Fruit fly (Drosophila melanogaster) whole organism, prepupa: ENCODE data around the gene CG11663.

Experiments used
- CG10631 ChIP-seq: fragments of 200-800 bp; sonication (Bioruptor generic); optimal IDR thresholded peaks from 2 replicates; lab custom pipeline; 2016; ENCODE audit warnings: missing biosample characterization, missing genetic modification characterization
- CG10669 ChIP-seq: fragments of 200-800 bp; sonication (Bioruptor generic); optimal IDR thresholded peaks from 3 replicates; lab custom pipeline; 2018; ENCODE audit warnings: missing biosample characterization, mild to moderate bottlenecking, missing genetic modification characterization, moderate library complexity
- CG11762 ChIP-seq: fragments of 200-800 bp; sonication (Bioruptor generic); optimal IDR thresholded peaks from 3 replicates; lab custom pipeline; 2016; ENCODE audit warnings: missing biosample characterization, missing genetic modification characterization; ENCODE audit not compliant: insufficient read depth
- CG11902 ChIP-seq: fragments of 200-800 bp; sonication (Bioruptor generic); optimal IDR thresholded peaks from 3 replicates; lab custom pipeline; 2016; ENCODE audit warnings: missing biosample characterization, missing genetic modification characterization
- CG15336 ChIP-seq: fragments of 200-800 bp; sonication (Bioruptor generic); IDR thresholded peaks from 2 replicates; pipeline ENCODE4 v1.3.6; 2022; ENCODE audit warnings: missing biosample characterization, missing genetic modification characterization
- CG1621 ChIP-seq: fragments of 200-800 bp; sonication (Bioruptor generic); optimal IDR thresholded peaks from 3 replicates; lab custom pipeline; 2018; ENCODE audit warnings: missing biosample characterization, mild to moderate bottlenecking, missing genetic modification characterization
- CG16779 ChIP-seq: fragments of 200-800 bp; sonication (Bioruptor generic); optimal IDR thresholded peaks from 3 replicates; lab custom pipeline; 2017; ENCODE audit warnings: missing biosample characterization, mild to moderate bottlenecking, missing genetic modification characterization
- CG3032 ChIP-seq: fragments of 200-800 bp; optimal IDR thresholded peaks from 2 replicates; lab custom pipeline; 2019; ENCODE audit warnings: missing biosample characterization, mild to moderate bottlenecking, missing genetic modification characterization, moderate library complexity
- CG31627 ChIP-seq: fragments of 200-800 bp; sonication (Bioruptor generic); optimal IDR thresholded peaks from 3 replicates; lab custom pipeline; 2016; ENCODE audit warnings: missing biosample characterization, missing genetic modification characterization
- CG32006 ChIP-seq: fragments of 200-800 bp; sonication (Bioruptor generic); optimal IDR thresholded peaks from 3 replicates; lab custom pipeline; 2017; ENCODE audit warnings: missing biosample characterization, mild to moderate bottlenecking, missing genetic modification characterization
- CG34406 ChIP-seq: fragments of 200-800 bp; sonication (Bioruptor generic); optimal IDR thresholded peaks from 3 replicates; lab custom pipeline; 2016; ENCODE audit warnings: missing biosample characterization, missing genetic modification characterization
- CG4318 ChIP-seq: fragments of 200-800 bp; sonication (Bioruptor generic); optimal IDR thresholded peaks from 3 replicates; lab custom pipeline; 2017; ENCODE audit warnings: missing biosample characterization, mild to moderate bottlenecking, missing genetic modification characterization
- CG6163 ChIP-seq: fragments of 200-800 bp; sonication (Bioruptor generic); IDR thresholded peaks from 3 replicates; pipeline ENCODE4 v1.3.6; 2022; ENCODE audit warnings: missing biosample characterization, missing genetic modification characterization
- CG6276 ChIP-seq: fragments of 200-800 bp; sonication (Bioruptor generic); optimal IDR thresholded peaks from 2 replicates; lab custom pipeline; 2017; ENCODE audit warnings: missing biosample characterization, mild to moderate bottlenecking, missing genetic modification characterization
- CG6792 ChIP-seq: fragments of 200-800 bp; sonication (Bioruptor generic); optimal IDR thresholded peaks from 3 replicates; lab custom pipeline; 2016; ENCODE audit warnings: missing biosample characterization, missing genetic modification characterization
- CG6808 ChIP-seq: fragments of 200-800 bp; sonication (Bioruptor generic); optimal IDR thresholded peaks from 3 replicates; lab custom pipeline; 2017; ENCODE audit warnings: missing biosample characterization, missing genetic modification characterization, mild to moderate bottlenecking, moderate library complexity, missing genetic modification reagents
- CG6854 ChIP-seq: fragments of 200-800 bp; sonication (Bioruptor generic); optimal IDR thresholded peaks from 2 replicates; lab custom pipeline; 2017; ENCODE audit warnings: missing biosample characterization, mild to moderate bottlenecking, missing genetic modification characterization
- CG7368 ChIP-seq: fragments of 200-800 bp; sonication (Bioruptor generic); optimal IDR thresholded peaks from 3 replicates; lab custom pipeline; 2016; ENCODE audit warnings: missing biosample characterization, missing genetic modification characterization
- CG8319 ChIP-seq: fragments of 200-800 bp; sonication (Bioruptor generic); optimal IDR thresholded peaks from 3 replicates; lab custom pipeline; 2016; ENCODE audit warnings: missing biosample characterization, missing genetic modification characterization
- CG9139 ChIP-seq: fragments of 200-800 bp; sonication (Bioruptor generic); optimal IDR thresholded peaks from 3 replicates; lab custom pipeline; 2017; ENCODE audit warnings: missing biosample characterization, mild to moderate bottlenecking, missing genetic modification characterization
- Eip78C ChIP-seq: fragments of 200-800 bp; sonication (Bioruptor generic); peaks from one replicate; lab custom pipeline; 2016; ENCODE audit warnings: missing biosample characterization, missing genetic modification characterization
- Eip93F ChIP-seq: fragments of 200-800 bp; sonication (Bioruptor generic); optimal IDR thresholded peaks from 2 replicates; lab custom pipeline; 2016; ENCODE audit warnings: missing biosample characterization, mild to moderate bottlenecking, missing genetic modification characterization
- Ets21C ChIP-seq: fragments of 200-800 bp; sonication (Bioruptor generic); optimal IDR thresholded peaks from 3 replicates; lab custom pipeline; 2016; ENCODE audit warnings: missing biosample characterization, missing genetic modification characterization
- Ets96B ChIP-seq: fragments of 200-800 bp; optimal IDR thresholded peaks from 2 replicates; lab custom pipeline; 2019; ENCODE audit warnings: missing biosample characterization, mild to moderate bottlenecking, missing genetic modification characterization, moderate library complexity
- Gug ChIP-seq: fragments of 200-800 bp; sonication (Bioruptor generic); IDR thresholded peaks from 2 replicates; pipeline ENCODE4 v1.3.6; 2022; ENCODE audit warnings: missing biosample characterization, missing genetic modification characterization
- Hr38 ChIP-seq: sonication (Bioruptor generic); optimal IDR thresholded peaks from 2 replicates; lab custom pipeline; 2016; ENCODE audit warnings: missing biosample characterization, missing genetic modification characterization
- Hr39 ChIP-seq: fragments of 200-800 bp; sonication (Bioruptor generic); optimal IDR thresholded peaks from 2 replicates; lab custom pipeline; 2016; ENCODE audit warnings: missing biosample characterization, missing genetic modification characterization
- Lpt ChIP-seq: fragments of 200-800 bp; sonication (Bioruptor generic); optimal IDR thresholded peaks from 3 replicates; lab custom pipeline; 2016; ENCODE audit warnings: missing biosample characterization, missing genetic modification characterization
- Met ChIP-seq: fragments of 200-800 bp; sonication (Bioruptor generic); optimal IDR thresholded peaks from 3 replicates; lab custom pipeline; 2016; ENCODE audit warnings: missing biosample characterization, missing genetic modification characterization
- OdsH ChIP-seq: fragments of 200-800 bp; sonication (Bioruptor generic); optimal IDR thresholded peaks from 3 replicates; lab custom pipeline; 2016; ENCODE audit warnings: missing biosample characterization, missing genetic modification characterization
- Smox ChIP-seq: fragments of 200-800 bp; sonication (Bioruptor generic); optimal IDR thresholded peaks from 3 replicates; lab custom pipeline; 2016; ENCODE audit warnings: missing biosample characterization, missing genetic modification characterization
- Sox102F ChIP-seq: fragments of 200-800 bp; sonication (Bioruptor generic); optimal IDR thresholded peaks from 2 replicates; lab custom pipeline; 2016; ENCODE audit warnings: missing biosample characterization, mild to moderate bottlenecking, missing genetic modification characterization
- Sox14 ChIP-seq: fragments of 200-800 bp; sonication (Bioruptor generic); optimal IDR thresholded peaks from 3 replicates; lab custom pipeline; 2016; ENCODE audit warnings: missing biosample characterization, missing genetic modification characterization
- cyc ChIP-seq: fragments of 200-800 bp; sonication (Bioruptor generic); optimal IDR thresholded peaks from 3 replicates; lab custom pipeline; 2016; ENCODE audit warnings: missing biosample characterization, missing genetic modification characterization
- dac ChIP-seq: fragments of 200-800 bp; sonication (Bioruptor generic); optimal IDR thresholded peaks from 2 replicates; lab custom pipeline; 2017; ENCODE audit warnings: missing biosample characterization, mild to moderate bottlenecking, missing genetic modification characterization
- dsx ChIP-seq: fragments of 200-800 bp; optimal IDR thresholded peaks from 3 replicates; lab custom pipeline; 2019; ENCODE audit warnings: missing biosample characterization, mild to moderate bottlenecking, missing genetic modification characterization, moderate library complexity; ENCODE audit not compliant: poor library complexity, severe bottlenecking
- eg ChIP-seq: fragments of 200-800 bp; sonication (Bioruptor generic); IDR thresholded peaks from 3 replicates; pipeline ENCODE4 v1.3.6; 2022; ENCODE audit warnings: missing biosample characterization, missing genetic modification characterization
- esn ChIP-seq: fragments of 200-800 bp; sonication (Bioruptor generic); optimal IDR thresholded peaks from 2 replicates; lab custom pipeline; 2016; ENCODE audit warnings: missing biosample characterization, mild to moderate bottlenecking, missing genetic modification characterization, moderate library complexity
- fd59A ChIP-seq: fragments of 200-800 bp; sonication (Bioruptor generic); optimal IDR thresholded peaks from 2 replicates; lab custom pipeline; 2017; ENCODE audit warnings: missing biosample characterization, mild to moderate bottlenecking, missing genetic modification characterization, missing genetic modification reagents
- fkh ChIP-seq: fragments of 200-800 bp; sonication (Bioruptor generic); optimal IDR thresholded peaks from 3 replicates; lab custom pipeline; 2017; ENCODE audit warnings: missing biosample characterization, mild to moderate bottlenecking, missing genetic modification characterization, moderate library complexity
- lz ChIP-seq: fragments of 200-800 bp; sonication (Bioruptor generic); optimal IDR thresholded peaks from 3 replicates; lab custom pipeline; 2016; ENCODE audit warnings: missing biosample characterization, missing genetic modification characterization
- pdm3 ChIP-seq: fragments of 200-800 bp; sonication (Bioruptor generic); optimal IDR thresholded peaks from 3 replicates; lab custom pipeline; 2016; ENCODE audit warnings: missing biosample characterization, missing genetic modification characterization
- salr ChIP-seq, 2 experiments: fragments of 200-800 bp; sonication (Bioruptor generic); optimal IDR thresholded peaks; 3 replicates each; lab custom pipeline; 2016 to 2018; ENCODE audit warnings: missing biosample characterization in 2 of 2, missing genetic modification characterization in 2 of 2, mild to moderate bottlenecking in 1 of 2
- ss ChIP-seq, 2 experiments: fragments of 200-800 bp; sonication (Bioruptor generic); optimal IDR thresholded peaks; 2 replicates in 1 of 2; 3 replicates in 1 of 2; lab custom pipeline; 2017 to 2018; ENCODE audit warnings: mild to moderate bottlenecking in 2 of 2, missing biosample characterization in 2 of 2, missing genetic modification characterization in 2 of 2, moderate library complexity in 1 of 2
- svp ChIP-seq: fragments of 200-800 bp; sonication (Bioruptor generic); peaks from one replicate; lab custom pipeline; 2016; ENCODE audit warnings: missing biosample characterization, missing genetic modification characterization
- topi ChIP-seq: fragments of 200-800 bp; sonication (Bioruptor generic); optimal IDR thresholded peaks from 3 replicates; lab custom pipeline; 2016; ENCODE audit warnings: missing biosample characterization, missing genetic modification characterization
- vri ChIP-seq: fragments of 200-800 bp; sonication (Bioruptor generic); optimal IDR thresholded peaks from 3 replicates; lab custom pipeline; 2016; ENCODE audit warnings: missing biosample characterization, mild to moderate bottlenecking, missing genetic modification characterization

Gene CG11663

DNA sequence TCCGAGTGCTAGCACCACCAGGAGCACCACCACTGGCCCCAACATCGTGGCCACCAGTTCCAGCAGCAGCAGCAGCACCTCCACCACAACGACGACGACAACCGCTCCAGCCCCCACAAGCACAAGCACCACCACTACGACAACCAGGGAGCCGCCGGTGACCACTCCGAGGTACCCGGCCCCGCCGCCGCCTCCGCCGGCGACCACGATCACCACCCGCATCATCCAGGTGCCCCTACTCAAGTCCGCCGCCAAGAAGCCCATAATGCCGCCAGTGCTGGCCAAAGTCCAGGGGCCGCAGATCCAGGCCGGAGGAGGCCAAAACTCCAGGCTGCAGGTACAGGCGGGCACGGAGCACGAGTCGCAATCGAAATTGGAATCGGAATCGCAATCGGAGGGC lies 39.7 kb downstream of the CG11663 start:
- TF ChIP-seq Hr38 (GFP tag; lab: Kevin White, UChicago) (no peak), CG9139 (no peak), svp (GFP tag; lab: Kevin White, UChicago) (no peak), lz (no peak), CG6276 (GFP tag; lab: Kevin White, UChicago) (no peak), dac (GFP tag; lab: Kevin White, UChicago) (no peak), CG8319 (GFP tag; lab: Kevin White, UChicago) (no peak), Smox (GFP tag; lab: Kevin White, UChicago) (no peak), Sox102F (GFP tag; lab: Kevin White, UChicago) (no peak), fkh (no peak)

DNA sequence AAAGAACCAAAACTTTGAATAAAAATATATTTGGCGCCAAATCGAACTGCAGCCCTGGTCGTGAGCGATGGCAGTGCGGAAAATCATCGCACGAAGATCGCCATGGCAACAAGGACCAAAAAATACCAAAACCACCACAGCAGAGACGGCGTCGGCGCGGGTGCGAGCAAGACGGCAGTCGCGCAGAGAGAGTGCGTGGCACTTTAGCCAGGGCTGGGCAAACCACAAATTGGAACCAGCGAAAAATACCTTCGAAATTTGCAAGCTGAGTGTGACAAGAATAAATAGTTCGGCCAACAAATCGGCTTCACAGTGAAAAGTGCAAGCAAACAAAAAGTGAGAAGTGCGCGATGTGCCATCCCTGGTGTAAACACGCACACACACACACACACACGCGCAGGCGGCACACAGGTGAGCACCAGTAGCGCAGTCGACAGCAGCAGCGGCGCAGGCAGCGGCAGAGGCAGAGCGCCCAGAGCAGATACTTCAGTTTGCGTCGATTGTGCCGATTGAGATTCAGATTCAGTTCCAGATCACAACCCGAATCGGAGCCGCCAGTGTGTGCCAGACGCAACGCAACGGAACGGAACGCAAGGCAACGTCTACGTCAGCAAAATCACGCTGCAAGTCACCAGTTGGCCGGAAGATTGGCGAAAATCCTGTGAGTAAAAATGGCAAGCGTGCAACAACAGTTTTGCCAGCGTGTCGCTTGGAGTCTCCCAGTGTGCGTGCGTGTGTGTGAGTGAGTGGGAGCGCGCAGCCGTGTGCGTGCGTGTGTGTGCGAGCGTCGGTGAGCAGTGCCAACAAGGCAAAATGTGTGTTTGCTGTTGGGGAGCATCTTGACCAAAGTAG lies 41.0 kb downstream of the CG11663 start, which contains the start of gene TRAM:
TSS of gene TRAM (plus strand) at position 184 of the 852 bp plus-strand sequence.
- TF ChIP-seq Hr38 (GFP tag; lab: Kevin White, UChicago), result peak; percentile 77
- TF ChIP-seq Ets96B (tag; lab: Kevin White, UChicago), result peak; percentile 97
- TF ChIP-seq topi, result peak; percentile 96
- TF ChIP-seq ss (GFP tag; optimal IDR thresholded peaks at IDR 0.05; lab: Kevin White, UChicago), result peak; percentile 98 to 99
- TF ChIP-seq esn (GFP tag; lab: Kevin White, UChicago), result peak; percentile 97
- TF ChIP-seq fkh, result peak; percentile 98
- peak; percentile 97 for TF ChIP-seq CG3032 (tag; lab: Kevin White, UChicago)
- peak; percentile 97 for TF ChIP-seq Hr39 (GFP tag; lab: Kevin White, UChicago)
- peak; percentile 96 for TF ChIP-seq CG9139
- TF ChIP-seq OdsH (GFP tag; lab: Kevin White, UChicago), result peak; percentile 97
- TF ChIP-seq Sox102F (GFP tag; lab: Kevin White, UChicago), result peak; percentile 93
- TF ChIP-seq CG6854 (GFP tag; lab: Kevin White, UChicago), result peak; percentile 95
- TF ChIP-seq CG6792 (GFP tag; lab: Kevin White, UChicago), result peak; percentile 97
- peak; percentile 96 for TF ChIP-seq Smox (GFP tag; lab: Kevin White, UChicago)
- TF ChIP-seq dsx (GFP tag; lab: Kevin White, UChicago), result peak; percentile 94
- TF ChIP-seq fd59A (GFP tag; lab: Kevin White, UChicago), result peak; percentile 98
- peak; percentile 99 for TF ChIP-seq CG6163 (GFP tag; lab: Robert Waterston, UW)
- TF ChIP-seq CG11762 (GFP tag; lab: Kevin White, UChicago), result peak; percentile 94
- TF ChIP-seq CG34406 (GFP tag; lab: Kevin White, UChicago), result peak; percentile 95
- peak; percentile 97 for TF ChIP-seq CG6808 (GFP tag; lab: Kevin White, UChicago)
- TF ChIP-seq CG15336, result peak; percentile 99
- peak; percentile 96 for TF ChIP-seq CG16779 (tag; lab: Kevin White, UChicago)
- peak; percentile 96 for TF ChIP-seq CG1621
- TF ChIP-seq pdm3 (GFP tag; lab: Kevin White, UChicago), result peak; percentile 97
- peak; percentile 94 for TF ChIP-seq CG8319 (GFP tag; lab: Kevin White, UChicago)
- TF ChIP-seq Ets21C (GFP tag; lab: Kevin White, UChicago), result peak; percentile 95
- peak; percentile 98 for TF ChIP-seq CG10669 (GFP tag; lab: Kevin White, UChicago)
- TF ChIP-seq CG31627 (GFP tag; lab: Kevin White, UChicago), result peak; percentile 97
- TF ChIP-seq Gug (GFP tag; lab: Robert Waterston, UW), result peak; percentile 99
- TF ChIP-seq CG32006 (GFP tag; lab: Kevin White, UChicago), result peak; percentile 98
- peak; percentile 98 for TF ChIP-seq CG7368 (GFP tag; lab: Kevin White, UChicago)
- TF ChIP-seq Eip78C, result peak; percentile 98
- peak; percentile 98 for TF ChIP-seq Sox14 (GFP tag; lab: Kevin White, UChicago)
- TF ChIP-seq salr (GFP tag; optimal IDR thresholded peaks at IDR 0.05; lab: Kevin White, UChicago), result peak in 1 of 2 experiments; percentile 96
- peak; percentile 99 for TF ChIP-seq eg (GFP tag; lab: Robert Waterston, UW)
- peak; percentile 97 for TF ChIP-seq cyc (GFP tag; lab: Kevin White, UChicago)
- peak; percentile 97 for TF ChIP-seq Met
- peak; percentile 96 for TF ChIP-seq CG11902 (GFP tag; lab: Kevin White, UChicago)
- peak; percentile 98 for TF ChIP-seq CG10631 (GFP tag; lab: Kevin White, UChicago)
- peak; percentile 97 for TF ChIP-seq Lpt (GFP tag; lab: Kevin White, UChicago)
- peak; percentile 88 for TF ChIP-seq Eip93F (GFP tag; lab: Kevin White, UChicago)
- peak; percentile 97 for TF ChIP-seq CG4318 (GFP tag; lab: Kevin White, UChicago)
- TF ChIP-seq vri (GFP tag; lab: Kevin White, UChicago), result peak; percentile 95
